Worm (Caenorhabditis elegans): ENCODE results near the gene ZK616.2.

The ZK616.2 gene

DNA sequence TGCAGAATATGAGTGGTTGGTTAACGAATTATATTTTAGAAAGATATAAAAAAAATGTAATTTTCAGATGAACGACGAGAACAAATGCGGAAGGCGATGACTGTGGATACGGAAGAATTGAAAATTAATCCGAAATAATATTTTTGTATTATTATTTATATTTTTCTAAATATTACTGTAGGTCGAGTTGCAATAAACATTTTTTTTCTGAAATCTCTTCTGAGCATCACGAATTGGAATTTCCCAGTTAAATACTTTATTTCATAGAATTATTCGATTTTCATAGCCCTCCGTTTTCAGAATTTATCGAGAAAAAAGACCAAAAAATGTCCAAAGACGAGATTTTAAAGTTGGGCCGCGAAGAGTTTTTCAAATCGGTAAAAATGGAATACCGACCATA is at the start of gene ZK616.2:
TSS of gene ZK616.2 (plus strand) at position 301 of the 400 bp plus-strand sequence.
- TF ChIP-seq xbp-1 (tag; optimal IDR thresholded peaks at IDR 0.05) (no peak), lin-35 (GFP tag; optimal IDR thresholded peaks at IDR 0.05) (no peak), lin-14 (GFP tag; optimal IDR thresholded peaks at IDR 0.05) (no peak), lsy-2 (tag; optimal IDR thresholded peaks at IDR 0.05) (no peak), lin-13 (GFP tag; optimal IDR thresholded peaks at IDR 0.05) (no peak), efl-1 (optimal IDR thresholded peaks at IDR 0.05) (no peak), efl-1 (GFP tag; optimal IDR thresholded peaks at IDR 0.05 in 1 of 2) (no peak)

DNA sequence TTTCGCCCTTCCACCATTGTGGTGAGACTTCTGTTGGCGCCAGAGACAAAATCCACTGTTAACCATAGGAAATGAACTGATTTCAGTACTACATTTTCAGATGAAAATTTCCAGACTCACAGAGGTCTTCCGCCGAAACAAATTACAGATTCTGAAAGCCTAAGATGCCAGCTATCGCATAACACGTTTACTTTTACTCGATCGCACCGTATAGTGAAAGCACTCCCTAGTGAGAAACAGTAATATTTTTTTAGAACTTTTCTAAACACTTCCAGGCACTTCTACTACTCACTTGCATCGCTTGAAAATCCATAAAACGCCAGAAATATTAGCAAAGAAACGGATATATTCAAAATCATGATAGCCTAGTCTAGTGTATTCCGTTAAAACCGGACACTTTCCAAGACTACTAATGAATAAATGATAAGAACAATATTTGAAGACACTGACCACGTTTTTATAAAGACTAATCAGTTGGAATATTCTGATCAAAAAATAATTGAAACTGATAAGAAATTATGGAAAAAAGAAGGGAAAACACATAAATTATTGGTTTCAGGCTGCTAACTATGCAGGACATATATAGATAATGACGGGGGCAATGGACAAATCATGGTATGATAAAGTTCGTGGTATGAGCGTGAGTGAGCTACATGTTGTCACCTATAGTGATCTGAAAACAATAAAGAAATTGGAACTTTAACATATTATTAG is 47.0 kb upstream of the ZK616.2 start, which contains the start of gene gba-4:
TSS of gene gba-4 (minus strand) at position 418 of the 714 bp plus-strand sequence.
- peak; percentile 78 for TF ChIP-seq elt-2 (tag; optimal IDR thresholded peaks at IDR 0.05)

DNA sequence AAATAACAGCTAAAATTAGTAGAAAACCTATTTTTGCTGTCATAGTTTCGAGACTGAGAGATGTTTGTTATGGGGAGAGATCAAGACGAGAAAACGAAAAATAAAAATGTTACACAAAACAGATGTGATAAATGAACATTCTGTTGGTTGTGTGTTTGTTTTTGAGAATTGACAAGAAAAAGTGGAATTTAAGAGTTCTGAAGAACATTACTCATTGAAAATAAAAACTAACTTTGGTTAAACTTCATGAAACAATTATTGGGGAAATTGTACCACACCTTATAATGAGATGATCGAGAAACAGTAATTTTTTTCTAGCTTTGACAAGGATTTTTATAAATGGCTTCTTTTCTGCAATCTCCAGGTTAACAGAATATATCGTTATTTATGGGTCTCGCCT is 44.3 kb upstream of the ZK616.2 start, which contains the start of gene Y4C6B.7:
TSS of gene Y4C6B.7 (minus strand) at position 101 of the 400 bp plus-strand sequence.
- TF ChIP-seq irx-1 (tag; optimal IDR thresholded peaks at IDR 0.05), result no peak
- no peak for TF ChIP-seq lin-39 (tag; optimal IDR thresholded peaks at IDR 0.05)
- no peak for TF ChIP-seq C16A3.4 (tag; optimal IDR thresholded peaks at IDR 0.05)
- no peak for TF ChIP-seq swsn-7 (tag; optimal IDR thresholded peaks at IDR 0.05)
- TF ChIP-seq blmp-1 (tag; optimal IDR thresholded peaks at IDR 0.05), result no peak
- no peak for TF ChIP-seq grh-1 (GFP tag; IDR thresholded peaks at IDR 0.05)
- TF ChIP-seq dpl-1 (GFP tag; optimal IDR thresholded peaks at IDR 0.05), result no peak
- TF ChIP-seq hpl-2 (GFP tag; optimal IDR thresholded peaks at IDR 0.05), result no peak
- no peak for TF ChIP-seq nhr-20 (tag; optimal IDR thresholded peaks at IDR 0.05)

DNA sequence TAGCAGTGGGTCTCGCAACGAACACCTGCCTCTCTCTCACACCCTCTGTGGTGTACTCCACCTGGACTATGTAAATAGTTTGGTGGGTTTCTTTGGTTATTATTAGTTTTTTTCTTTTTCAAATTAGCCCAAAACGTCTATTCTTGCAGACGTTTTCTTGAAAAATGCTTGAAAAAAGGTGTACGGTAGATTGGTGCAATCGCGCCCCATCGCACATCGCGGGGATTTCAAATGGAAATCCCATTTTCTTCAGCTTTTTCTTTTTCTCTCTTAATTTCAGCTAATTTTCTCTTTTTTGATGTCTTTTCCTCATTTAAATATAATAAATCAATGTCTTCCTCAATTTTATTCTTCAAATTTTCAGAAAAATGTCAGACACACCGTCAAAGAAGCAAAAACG is 43.5 kb upstream of the ZK616.2 start, which contains the start of gene Y4C6B.1:
TSS of gene Y4C6B.1 (plus strand) at position 365 of the 400 bp plus-strand sequence.
- TF ChIP-seq snpc-4 (tag; optimal IDR thresholded peaks at IDR 0.05), result no peak
- TF ChIP-seq nhr-71 (tag; optimal IDR thresholded peaks at IDR 0.05), result no peak
- no peak for TF ChIP-seq swsn-7 (tag; optimal IDR thresholded peaks at IDR 0.05)
- no peak for TF ChIP-seq pax-3 (tag; optimal IDR thresholded peaks at IDR 0.05)
- no peak for TF ChIP-seq fkh-10 (GFP tag; optimal IDR thresholded peaks at IDR 0.05)
- no peak for TF ChIP-seq aly-2 (tag; optimal IDR thresholded peaks at IDR 0.05)
- no peak for TF ChIP-seq mdl-1 (tag; optimal IDR thresholded peaks at IDR 0.05)
- TF ChIP-seq C04F5.9 (tag; optimal IDR thresholded peaks at IDR 0.05), result no peak
- no peak for TF ChIP-seq unc-98 (GFP tag; IDR thresholded peaks at IDR 0.05)
- TF ChIP-seq snu-23 (GFP tag; optimal IDR thresholded peaks at IDR 0.05), result no peak
- TF ChIP-seq Y116A8C.19 (tag; optimal IDR thresholded peaks at IDR 0.05; ENCODE audit: borderline replicate concordance), result no peak
- no peak for TF ChIP-seq F16B12.6 (tag; optimal IDR thresholded peaks at IDR 0.05)
- no peak for TF ChIP-seq dsc-1 (tag; optimal IDR thresholded peaks at IDR 0.05)
- no peak for TF ChIP-seq nhr-237 (tag; optimal IDR thresholded peaks at IDR 0.05)
- TF ChIP-seq nhr-20 (tag; optimal IDR thresholded peaks at IDR 0.05), result no peak
- TF ChIP-seq tlp-1 (tag; optimal IDR thresholded peaks at IDR 0.05), result no peak
- TF ChIP-seq alr-1 (tag; optimal IDR thresholded peaks at IDR 0.05; ENCODE audit: borderline replicate concordance), result no peak
- TF ChIP-seq ceh-63 (GFP tag; optimal IDR thresholded peaks at IDR 0.05), result no peak
- TF ChIP-seq ets-5 (GFP tag; IDR thresholded peaks at IDR 0.05), result no peak
- no peak for TF ChIP-seq nhr-28 (tag; optimal IDR thresholded peaks at IDR 0.05)
- no peak for TF ChIP-seq ceh-88 (GFP tag; IDR thresholded peaks at IDR 0.05)
- TF ChIP-seq rnt-1 (tag; optimal IDR thresholded peaks at IDR 0.05), result peak; percentile 3
- TF ChIP-seq ztf-4 (tag; optimal IDR thresholded peaks at IDR 0.05), result no peak
- TF ChIP-seq ceh-82 (tag; optimal IDR thresholded peaks at IDR 0.05), result no peak
- peak; percentile 18 to 57 for TF ChIP-seq efl-1 (optimal IDR thresholded peaks at IDR 0.05)
- peak; percentile 69 to 95 for TF ChIP-seq efl-1 (GFP tag; optimal IDR thresholded peaks at IDR 0.05 in 1 of 2)
- TF ChIP-seq nhr-19 (GFP tag; conservative IDR thresholded peaks at IDR 0.05), result no peak
- TF ChIP-seq nhr-12 (tag; optimal IDR thresholded peaks at IDR 0.05), result no peak
- TF ChIP-seq nhr-84 (tag; optimal IDR thresholded peaks at IDR 0.05), result no peak
- TF ChIP-seq elt-3 (tag; optimal IDR thresholded peaks at IDR 0.05), result no peak
- TF ChIP-seq elt-2 (tag; optimal IDR thresholded peaks at IDR 0.05), result no peak
- TF ChIP-seq egl-27 (tag; optimal IDR thresholded peaks at IDR 0.05), result no peak
- no peak for TF ChIP-seq zag-1 (tag; optimal IDR thresholded peaks at IDR 0.05)
- peak; percentile 3 to 74 for TF ChIP-seq lin-35 (GFP tag; optimal IDR thresholded peaks at IDR 0.05)
- no peak for TF ChIP-seq jun-1 (tag; optimal IDR thresholded peaks at IDR 0.05)
- TF ChIP-seq nhr-77 (tag; optimal IDR thresholded peaks at IDR 0.05), result no peak

Data from whole organism, L1 larva.